Fruit fly (Drosophila melanogaster) whole organism, embryonic: ENCODE results near the gene bora.
A peak's percentile ranks its signal among the peaks of the same experiment; 100 is the strongest.

Source experiments
- CG10267 ChIP-seq: fragments of 200-800 bp; sonication (Bioruptor generic); optimal IDR thresholded peaks from 2 replicates; lab custom pipeline; 2018; ENCODE audit warnings: missing biosample characterization, mild to moderate bottlenecking, missing genetic modification characterization, moderate library complexity
- CG11398 ChIP-seq: fragments of 200-800 bp; sonication (Bioruptor generic); optimal IDR thresholded peaks from 2 replicates; lab custom pipeline; 2016; ENCODE audit warnings: missing biosample characterization, missing genetic modification characterization
- CG11504 ChIP-seq: fragments of 200-800 bp; sonication (Bioruptor generic); optimal IDR thresholded peaks from 3 replicates; lab custom pipeline; 2019; ENCODE audit warnings: missing biosample characterization, mild to moderate bottlenecking, missing genetic modification characterization, moderate library complexity
- CG11560 ChIP-seq: fragments of 200-800 bp; sonication (Bioruptor generic); IDR thresholded peaks from 3 replicates; pipeline ENCODE4 v1.3.6; 2022; ENCODE audit warnings: missing biosample characterization, missing genetic modification characterization
- CG12071 ChIP-seq: fragments of 200-800 bp; sonication (Bioruptor generic); optimal IDR thresholded peaks from 3 replicates; lab custom pipeline; 2018; ENCODE audit warnings: missing biosample characterization, mild to moderate bottlenecking, missing genetic modification characterization
- CG12155 ChIP-seq: fragments of 200-800 bp; sonication (Bioruptor generic); optimal IDR thresholded peaks from 3 replicates; lab custom pipeline; 2016; ENCODE audit warnings: missing biosample characterization, missing genetic modification characterization
- CG12299 ChIP-seq: fragments of 200-800 bp; sonication (Bioruptor generic); optimal IDR thresholded peaks from 2 replicates; lab custom pipeline; 2018; ENCODE audit warnings: missing biosample characterization, mild to moderate bottlenecking, missing genetic modification characterization
- CG15011 ChIP-seq: fragments of 200-800 bp; sonication (Bioruptor generic); optimal IDR thresholded peaks from 3 replicates; lab custom pipeline; 2018; ENCODE audit warnings: missing biosample characterization, mild to moderate bottlenecking, missing genetic modification characterization
- CG17912 ChIP-seq: fragments of 200-800 bp; sonication (Bioruptor generic); optimal IDR thresholded peaks from 2 replicates; lab custom pipeline; 2018; ENCODE audit warnings: missing biosample characterization, mild to moderate bottlenecking, missing genetic modification characterization
- CG6791 ChIP-seq: fragments of 200-800 bp; sonication (Bioruptor generic); IDR thresholded peaks from 3 replicates; pipeline ENCODE4 v1.3.6; 2022; ENCODE audit warnings: missing biosample characterization, missing genetic modification characterization; ENCODE audit not compliant: partially characterized antibody
- CG7839 ChIP-seq: fragments of 200-800 bp; sonication (Bioruptor generic); optimal IDR thresholded peaks from 3 replicates; lab custom pipeline; 2018; ENCODE audit warnings: missing biosample characterization, mild to moderate bottlenecking, missing genetic modification characterization, moderate library complexity
- CHES-1-like ChIP-seq: fragments of 200-800 bp; sonication (Bioruptor generic); optimal IDR thresholded peaks from 2 replicates; lab custom pipeline; 2016; ENCODE audit warnings: missing biosample characterization, missing genetic modification characterization
- Camta ChIP-seq: fragments of 200-800 bp; sonication (Bioruptor generic); optimal IDR thresholded peaks from 2 replicates; lab custom pipeline; 2016; ENCODE audit warnings: missing biosample characterization, missing genetic modification characterization
- CrebB ChIP-seq: fragments of 200-800 bp; sonication (Bioruptor generic); optimal IDR thresholded peaks from 3 replicates; lab custom pipeline; 2018; ENCODE audit warnings: missing biosample characterization, mild to moderate bottlenecking, missing genetic modification characterization
- Deaf1 ChIP-seq: fragments of 200-800 bp; optimal IDR thresholded peaks from 3 replicates; lab custom pipeline; 2019; ENCODE audit warnings: missing biosample characterization, mild to moderate bottlenecking, missing genetic modification characterization, moderate library complexity
- Doc3 ChIP-seq: fragments of 200-800 bp; sonication (Bioruptor generic); IDR thresholded peaks from 3 replicates; pipeline ENCODE4 v1.3.6; 2022; ENCODE audit warnings: missing biosample characterization, missing genetic modification characterization; ENCODE audit not compliant: partially characterized antibody
- Eip74EF ChIP-seq, 2 experiments: fragments of 200-800 bp in 1 of 2; fragments of >200 bp in 1 of 2; sonication (Bioruptor generic) in 1 of 2; optimal IDR thresholded peaks; 2 replicates each; lab custom pipeline; 2017 to 2019; ENCODE audit warnings: missing biosample characterization in 2 of 2, missing genetic modification characterization in 2 of 2, mild to moderate bottlenecking in 1 of 2, moderate library complexity in 1 of 2
- HLHmδ ChIP-seq: fragments of 200-800 bp; sonication (Bioruptor generic); optimal IDR thresholded peaks from 2 replicates; lab custom pipeline; 2018; ENCODE audit warnings: missing biosample characterization, mild to moderate bottlenecking, missing genetic modification characterization, moderate library complexity
- Jarid2 ChIP-seq: fragments of 200-800 bp; sonication (Bioruptor generic); optimal IDR thresholded peaks from 3 replicates; lab custom pipeline; 2017; ENCODE audit warnings: mild to moderate bottlenecking, missing biosample characterization, missing genetic modification reagents, missing genetic modification characterization
- MESR4 ChIP-seq: fragments of 200-800 bp; sonication (Bioruptor generic); optimal IDR thresholded peaks from 2 replicates; lab custom pipeline; 2018; ENCODE audit warnings: missing biosample characterization, mild to moderate bottlenecking, missing genetic modification characterization, moderate library complexity
- Med ChIP-seq: fragments of 200-800 bp; sonication (Bioruptor generic); peaks from one replicate; lab custom pipeline; 2016; ENCODE audit warnings: missing biosample characterization, missing genetic modification characterization, mild to moderate bottlenecking, inconsistent platforms, moderate library complexity
- Mes4 ChIP-seq: fragments of 200-800 bp; sonication (Bioruptor generic); optimal IDR thresholded peaks from 2 replicates; lab custom pipeline; 2016; ENCODE audit warnings: missing biosample characterization, missing genetic modification characterization
- NK7.1 ChIP-seq: fragments of 200-800 bp; sonication (Bioruptor generic); optimal IDR thresholded peaks from 3 replicates; lab custom pipeline; 2016; ENCODE audit warnings: missing biosample characterization, missing genetic modification characterization
- Opbp ChIP-seq: fragments of 200-800 bp; sonication (Bioruptor generic); IDR thresholded peaks from 3 replicates; pipeline ENCODE4 v1.3.6; 2022; ENCODE audit warnings: missing biosample characterization, missing genetic modification characterization; ENCODE audit not compliant: partially characterized antibody
- Pdp1 ChIP-seq, 2 experiments: fragments of 200-800 bp; sonication (Bioruptor generic); optimal IDR thresholded peaks; 3 replicates each; lab custom pipeline; 2016; ENCODE audit warnings: missing biosample characterization in 2 of 2, missing genetic modification characterization in 2 of 2, mild to moderate bottlenecking in 1 of 2, moderate library complexity in 1 of 2
- Taf1 ChIP-seq: fragments of 200-800 bp; sonication (Bioruptor generic); IDR thresholded peaks from 2 replicates; pipeline ENCODE4 v1.3.6; 2022; ENCODE audit warnings: missing biosample characterization, missing genetic modification characterization
- Xbp1 ChIP-seq: fragments of 200-800 bp; sonication (Bioruptor generic); optimal IDR thresholded peaks from 3 replicates; lab custom pipeline; 2016; ENCODE audit warnings: missing biosample characterization, mild to moderate bottlenecking, missing genetic modification characterization
- Xrp1 ChIP-seq: fragments of 200-800 bp; sonication (Bioruptor generic); IDR thresholded peaks from 2 replicates; pipeline ENCODE4 v1.3.6; 2022; ENCODE audit warnings: missing biosample characterization, missing genetic modification characterization
- bsh ChIP-seq, 2 experiments: fragments of 200-800 bp; sonication (Bioruptor generic); optimal IDR thresholded peaks; 2 replicates each; lab custom pipeline; 2017 to 2018; ENCODE audit warnings: mild to moderate bottlenecking in 2 of 2, missing biosample characterization in 2 of 2, missing genetic modification characterization in 2 of 2, moderate library complexity in 1 of 2
- chinmo ChIP-seq: fragments of 200-800 bp; sonication (Bioruptor generic); IDR thresholded peaks from 4 replicates; pipeline ENCODE4 v1.3.6; 2022; ENCODE audit warnings: missing biosample characterization, missing genetic modification characterization; ENCODE audit not compliant: partially characterized antibody
- exex ChIP-seq: fragments of 200-800 bp; sonication (Bioruptor generic); optimal IDR thresholded peaks from 4 replicates; lab custom pipeline; 2018; ENCODE audit warnings: missing biosample characterization, mild to moderate bottlenecking, missing genetic modification characterization, moderate library complexity
- fu2 ChIP-seq: fragments of 200-800 bp; sonication (Bioruptor generic); optimal IDR thresholded peaks from 2 replicates; lab custom pipeline; 2016; ENCODE audit warnings: missing biosample characterization, missing genetic modification characterization
- gcm ChIP-seq: fragments of 200-800 bp; sonication (Bioruptor generic); optimal IDR thresholded peaks from 2 replicates; lab custom pipeline; 2019; ENCODE audit warnings: missing biosample characterization, mild to moderate bottlenecking, missing genetic modification characterization, moderate library complexity
- hb ChIP-seq: fragments of 200-800 bp; sonication (Bioruptor generic); IDR thresholded peaks from 3 replicates; pipeline ENCODE4 v1.3.6; 2022; ENCODE audit warnings: missing biosample characterization, missing genetic modification characterization; ENCODE audit not compliant: partially characterized antibody
- lbe ChIP-seq: fragments of 200-800 bp; sonication (Bioruptor generic); optimal IDR thresholded peaks from 2 replicates; lab custom pipeline; 2016; ENCODE audit warnings: missing biosample characterization, mild to moderate bottlenecking, missing genetic modification characterization
- pho ChIP-seq: fragments of 200-800 bp; sonication (Bioruptor generic); optimal IDR thresholded peaks from 2 replicates; lab custom pipeline; 2016; ENCODE audit warnings: missing biosample characterization, missing genetic modification characterization
- prd ChIP-seq, 3 experiments: fragments of >200 bp in 2 of 3; fragments of 200-800 bp in 1 of 3; sonication (Bioruptor generic) in 1 of 3; optimal IDR thresholded peaks in 2 of 3; IDR thresholded peaks in 1 of 3; 2 replicates in 2 of 3; 3 replicates in 1 of 3; pipeline versions ENCODE4 v1.3.6 to Lab custom; 2017 to 2022; ENCODE audit warnings: missing biosample characterization in 1 of 3, missing genetic modification characterization in 1 of 3
- slbo ChIP-seq: fragments of 200-800 bp; sonication (Bioruptor generic); IDR thresholded peaks from 2 replicates; pipeline ENCODE4 v1.3.6; 2022; ENCODE audit warnings: missing biosample characterization, missing genetic modification characterization
- tgo ChIP-seq: fragments of 200-800 bp; sonication (Bioruptor generic); IDR thresholded peaks from 3 replicates; pipeline ENCODE4 v1.3.6; 2022; ENCODE audit warnings: missing biosample characterization, missing genetic modification characterization
- tll ChIP-seq, 2 experiments: fragments of 200-800 bp in 1 of 2; fragments of >200 bp in 1 of 2; sonication (Bioruptor generic) in 1 of 2; optimal IDR thresholded peaks; 2 replicates each; lab custom pipeline; 2017 to 2019; ENCODE audit warnings: missing biosample characterization in 2 of 2, missing genetic modification characterization in 2 of 2, mild to moderate bottlenecking in 1 of 2, moderate library complexity in 1 of 2
- tna ChIP-seq: fragments of 200-800 bp; sonication (Bioruptor generic); IDR thresholded peaks from 2 replicates; pipeline ENCODE4 v1.3.6; 2022; ENCODE audit warnings: missing biosample characterization, missing genetic modification characterization; ENCODE audit not compliant: partially characterized antibody
- unpg ChIP-seq: fragments of 200-800 bp; sonication (Bioruptor generic); optimal IDR thresholded peaks from 3 replicates; lab custom pipeline; 2018; ENCODE audit warnings: missing biosample characterization, mild to moderate bottlenecking, missing genetic modification characterization, moderate library complexity
- zen2 ChIP-seq: fragments of 200-800 bp; sonication (Bioruptor generic); IDR thresholded peaks from 3 replicates; pipeline ENCODE4 v1.3.6; 2022; ENCODE audit warnings: missing biosample characterization, missing genetic modification characterization; ENCODE audit not compliant: partially characterized antibody
- zfh1 ChIP-seq: fragments of 200-800 bp; sonication (Bioruptor generic); IDR thresholded peaks from 3 replicates; pipeline ENCODE4 v1.3.6; 2022; ENCODE audit warnings: missing biosample characterization, missing genetic modification characterization

The bora gene

DNA sequence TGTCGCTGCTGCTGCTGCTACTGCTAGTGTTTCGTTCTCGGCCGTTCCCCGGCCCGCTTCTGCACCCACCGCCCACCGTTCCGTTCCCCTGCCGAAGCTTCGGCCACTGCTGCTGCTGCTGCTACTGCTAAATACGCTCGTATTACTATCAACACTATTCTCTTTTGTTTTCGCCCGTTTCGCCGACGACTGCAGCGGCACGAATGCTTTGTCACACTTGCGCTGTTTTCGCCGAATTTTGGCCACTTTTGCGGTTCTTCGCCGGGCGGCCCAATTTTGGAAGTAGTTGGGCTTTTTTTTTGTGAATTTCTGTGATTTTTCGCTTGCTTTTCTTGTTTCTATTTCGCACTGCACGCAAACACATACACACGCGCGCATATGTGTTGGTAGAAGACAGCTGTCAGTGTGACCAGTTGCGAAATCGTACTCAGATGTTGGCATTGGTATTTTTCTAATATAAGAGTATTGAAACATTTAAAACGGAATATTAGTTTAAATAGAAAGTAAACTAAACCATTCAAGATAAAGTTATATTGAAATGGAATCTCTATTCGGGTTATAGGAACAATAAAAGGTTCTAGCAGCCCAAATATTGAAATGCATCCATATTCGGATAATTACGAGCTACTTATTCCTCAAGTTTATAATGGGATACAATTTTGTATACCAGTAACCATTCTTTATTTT, 614 bp upstream of the bora start, which contains the start of gene not (continued):
- peak; percentile 59 for TF ChIP-seq Deaf1 (tag; lab: Kevin White, UChicago)
- TF ChIP-seq chinmo (GFP tag; lab: Robert Waterston, UW): 0 out of 4 replicates have a peak, but pooled peaks have one; percentile 52
- peak; percentile 26 for TF ChIP-seq MESR4 (GFP tag; lab: Kevin White, UChicago)

DNA sequence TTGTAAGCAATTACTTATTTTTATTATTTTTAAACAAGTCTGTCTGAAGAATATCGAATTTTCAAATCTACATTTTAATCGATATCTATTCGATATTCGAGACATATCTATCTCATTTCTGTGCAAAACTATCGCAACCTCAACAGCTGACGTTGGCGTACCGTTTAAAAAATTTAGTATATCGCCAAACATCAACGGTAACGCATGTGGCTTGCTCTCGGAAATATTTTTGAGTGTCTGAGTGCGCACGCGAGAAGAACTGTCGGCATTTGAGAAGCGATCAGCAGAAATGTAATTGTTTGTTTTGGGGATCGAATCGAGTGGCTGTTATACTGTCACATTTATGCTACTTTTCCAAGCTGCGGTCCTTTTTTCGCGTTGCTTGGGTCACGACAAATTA, 3.3 kb downstream of the bora start, which contains the start of gene MYPT-75D:
Gene MYPT-75D (plus strand): TSS at position 174 of the 400 bp plus-strand sequence.
- TF ChIP-seq Doc3 (peak; percentile 92), gcm (GFP tag; lab: Kevin White, UChicago) (peak; percentile 30), CG12299 (tag; lab: Kevin White, UChicago) (peak; percentile 22), HLHmδ (GFP tag; lab: Kevin White, UChicago) (peak; percentile 68), Xrp1 (GFP tag; lab: Robert Waterston, UW) (0 out of 2 replicates have a peak, but pooled peaks have one; percentile 6), Jarid2 (GFP tag; lab: Kevin White, UChicago) (peak; percentile 100), CG15011 (GFP tag; lab: Kevin White, UChicago) (no peak), CG12071 (GFP tag; lab: Kevin White, UChicago) (peak; percentile 32), fu2 (GFP tag; lab: Kevin White, UChicago) (no peak), Mes4 (GFP tag; lab: Kevin White, UChicago) (peak; percentile 39), CG10267 (tag; lab: Kevin White, UChicago) (peak; percentile 59), Opbp (GFP tag; lab: Robert Waterston, UW) (peak; percentile 97), Eip74EF (GFP tag; optimal IDR thresholded peaks at IDR 0.05; lab: Kevin White, UChicago) (peak in 1 of 2 experiments; percentile 19), Xbp1 (GFP tag; lab: Kevin White, UChicago) (peak; percentile 10), Med (peak; percentile 93), prd (optimal IDR thresholded peaks at IDR 0.05; lab: Kevin White, UChicago) (no peak), prd (GFP tag; IDR thresholded peaks at IDR 0.05; lab: Robert Waterston, UW) (0 out of 3 replicates have a peak, but pooled peaks have one; percentile 11), CHES-1-like (GFP tag; lab: Kevin White, UChicago) (peak; percentile 62), NK7.1 (GFP tag; lab: Kevin White, UChicago) (no peak), lbe (peak; percentile 14), CG11504 (tag; lab: Kevin White, UChicago) (peak; percentile 44), CrebB (peak; percentile 46), zfh1 (no peak), CG7839 (tag; lab: Kevin White, UChicago) (peak; percentile 32), slbo (GFP tag; lab: Robert Waterston, UW) (0 out of 2 replicates have a peak, but pooled peaks have one; percentile 27), Camta (peak; percentile 29), bsh (GFP tag; optimal IDR thresholded peaks at IDR 0.05; lab: Kevin White, UChicago) (peak in 1 of 2 experiments; percentile 15), CG17912 (GFP tag; lab: Kevin White, UChicago) (peak; percentile 36), Pdp1 (GFP tag; optimal IDR thresholded peaks at IDR 0.05; lab: Kevin White, UChicago) (peak in 1 of 2 experiments; percentile 56), tna (GFP tag; lab: Robert Waterston, UW) (peak; percentile 89), pho (GFP tag; lab: Kevin White, UChicago) (peak; percentile 18), Taf1 (GFP tag; lab: Robert Waterston, UW) (no peak), CG12155 (GFP tag; lab: Kevin White, UChicago) (no peak), tll (GFP tag; optimal IDR thresholded peaks at IDR 0.05; lab: Kevin White, UChicago) (peak in 1 of 2 experiments; percentile 9), unpg (GFP tag; lab: Kevin White, UChicago) (peak; percentile 18), tgo (no peak), CG11398 (peak; percentile 49), exex (tag; lab: Kevin White, UChicago) (peak; percentile 39), hb (peak; percentile 68; the same call in 2 of the 3 replicates), zen2 (GFP tag; lab: Robert Waterston, UW) (peak; percentile 91), CG6791 (GFP tag; lab: Robert Waterston, UW) (peak; percentile 84), CG11560 (peak; percentile 96)
